Worm (Caenorhabditis elegans): Measurements from ENCODE around the gene R07E4.1.
A peak's percentile ranks its signal among the peaks of the same experiment; 100 is the strongest.

R07E4.1 gene

ce11 chrX:5975726-5976125 lies 16.8 kb downstream of the R07E4.1 start:
- TF ChIP-seq nfya-1 (tag; optimal IDR thresholded peaks at IDR 0.05; ENCODE audit: insufficient read depth) (no peak), elt-2 (tag; optimal IDR thresholded peaks at IDR 0.05) (peak; percentile 39)

ce11 chrX:5976206-5976960 lies 17.5 kb downstream of the R07E4.1 start:
- TF ChIP-seq nhr-12 (tag; optimal IDR thresholded peaks at IDR 0.05) (no peak), lin-39 (tag; optimal IDR thresholded peaks at IDR 0.05) (peak; percentile 61), ceh-9 (tag; optimal IDR thresholded peaks at IDR 0.05) (no peak), fkh-10 (GFP tag; optimal IDR thresholded peaks at IDR 0.05) (peak; percentile 86), nhr-23 (tag; optimal IDR thresholded peaks at IDR 0.05) (no peak), mml-1 (tag; optimal IDR thresholded peaks at IDR 0.05) (no peak), daf-12 (tag; optimal IDR thresholded peaks at IDR 0.05) (no peak), unc-39 (tag; optimal IDR thresholded peaks at IDR 0.05) (no peak), ceh-16 (tag; optimal IDR thresholded peaks at IDR 0.05) (no peak), nfya-1 (tag; optimal IDR thresholded peaks at IDR 0.05; ENCODE audit: insufficient read depth) (peak; percentile 95), egl-5 (tag; optimal IDR thresholded peaks at IDR 0.05) (peak; percentile 65), fkh-2 (tag; optimal IDR thresholded peaks at IDR 0.05) (no peak), hmg-11 (tag; optimal IDR thresholded peaks at IDR 0.05) (peak; percentile 51)

ce11 chrX:5977754-5978153 lies 18.8 kb downstream of the R07E4.1 start, which contains the start of gene kin-2:
Gene kin-2 (minus strand): TSS chrX:5977854.
- no peak for TF ChIP-seq unc-39 (tag; optimal IDR thresholded peaks at IDR 0.05)
- no peak for TF ChIP-seq pqm-1 (tag; optimal IDR thresholded peaks at IDR 0.05)
- no peak for TF ChIP-seq jun-1 (tag; optimal IDR thresholded peaks at IDR 0.05)
- no peak for TF ChIP-seq lsy-12 (tag; optimal IDR thresholded peaks at IDR 0.05)
- no peak for TF ChIP-seq mml-1 (tag; optimal IDR thresholded peaks at IDR 0.05)
- TF ChIP-seq unc-62 (GFP tag; optimal IDR thresholded peaks at IDR 0.05), result no peak
- no peak for TF ChIP-seq ceh-9 (tag; optimal IDR thresholded peaks at IDR 0.05)
- no peak for TF ChIP-seq elt-1 (tag; optimal IDR thresholded peaks at IDR 0.05)
- no peak for TF ChIP-seq ceh-16 (tag; optimal IDR thresholded peaks at IDR 0.05)
- TF ChIP-seq daf-12 (tag; optimal IDR thresholded peaks at IDR 0.05), result no peak
- TF ChIP-seq snpc-4 (tag; optimal IDR thresholded peaks at IDR 0.05), result no peak
- TF ChIP-seq elt-3 (tag; optimal IDR thresholded peaks at IDR 0.05), result no peak
- TF ChIP-seq fkh-10 (GFP tag; optimal IDR thresholded peaks at IDR 0.05), result no peak
- TF ChIP-seq ceh-28 (tag; optimal IDR thresholded peaks at IDR 0.05), result no peak
- no peak for TF ChIP-seq nhr-43 (tag; optimal IDR thresholded peaks at IDR 0.05; ENCODE audit: poor library complexity, severe bottlenecking)
- TF ChIP-seq hmg-11 (tag; optimal IDR thresholded peaks at IDR 0.05), result no peak

ce11 chrX:5981698-5982097 lies 22.8 kb downstream of the R07E4.1 start:
- TF ChIP-seq mml-1 (tag; optimal IDR thresholded peaks at IDR 0.05) (no peak), ceh-82 (tag; optimal IDR thresholded peaks at IDR 0.05) (no peak), lin-39 (tag; optimal IDR thresholded peaks at IDR 0.05) (peak; percentile 23), R02D3.7 (tag; optimal IDR thresholded peaks at IDR 0.05) (no peak), hmg-11 (tag; optimal IDR thresholded peaks at IDR 0.05) (peak; percentile 6), nfya-1 (tag; optimal IDR thresholded peaks at IDR 0.05; ENCODE audit: insufficient read depth) (peak; percentile 29), ztf-4 (tag; optimal IDR thresholded peaks at IDR 0.05) (no peak), zag-1 (tag; optimal IDR thresholded peaks at IDR 0.05) (no peak), aly-2 (tag; optimal IDR thresholded peaks at IDR 0.05) (no peak), fkh-10 (GFP tag; optimal IDR thresholded peaks at IDR 0.05) (peak; percentile 46), ceh-16 (tag; optimal IDR thresholded peaks at IDR 0.05) (no peak)

ce11 chrX:5982799-5983198 lies 23.9 kb downstream of the R07E4.1 start:
- TF ChIP-seq nhr-11 (tag; optimal IDR thresholded peaks at IDR 0.05), result no peak
- TF ChIP-seq unc-39 (tag; optimal IDR thresholded peaks at IDR 0.05), result no peak
- TF ChIP-seq tbx-2 (tag; optimal IDR thresholded peaks at IDR 0.05), result no peak
- peak; percentile 68 for TF ChIP-seq lin-39 (tag; optimal IDR thresholded peaks at IDR 0.05)
- peak; percentile 41 for TF ChIP-seq unc-62 (GFP tag; optimal IDR thresholded peaks at IDR 0.05)
- no peak for TF ChIP-seq ztf-11 (tag; optimal IDR thresholded peaks at IDR 0.05)
- TF ChIP-seq nhr-76 (tag; optimal IDR thresholded peaks at IDR 0.05), result no peak
- peak; percentile 47 for TF ChIP-seq nfya-1 (tag; optimal IDR thresholded peaks at IDR 0.05; ENCODE audit: insufficient read depth)
- no peak for TF ChIP-seq snpc-4 (tag; optimal IDR thresholded peaks at IDR 0.05)
- no peak for TF ChIP-seq pha-4 (tag; optimal IDR thresholded peaks at IDR 0.05)

Measured in whole organism, L3 larva.